Worm (Caenorhabditis elegans) whole organism, early embryonic: Measurements from ENCODE around the gene bra-1.

ENCODE experiments used
- ama-1 ChIP-seq: fragments of 150-350 bp; optimal IDR thresholded peaks from 2 replicates; lab custom pipeline; 2014
- hnd-1 ChIP-seq: sonication (generic microtip); optimal IDR thresholded peaks from 2 replicates; lab custom pipeline; 2016; ENCODE audit warnings: missing genetic modification characterization, missing compliant biosample characterization
- pes-1 ChIP-seq: fragments of 200-800 bp; sonication (Bioruptor generic); IDR thresholded peaks from 2 replicates; pipeline ENCODE4 v1.3.6; 2022; ENCODE audit warnings: missing genetic modification reagents, missing genetic modification characterization, missing compliant biosample characterization
- tbx-11 ChIP-seq: fragments of 200-800 bp; sonication (Bioruptor generic); IDR thresholded peaks from 2 replicates; pipeline ENCODE4 v1.3.6; 2022; ENCODE audit warnings: missing genetic modification characterization, missing compliant biosample characterization
- tbx-37 ChIP-seq: fragments of 200-800 bp; sonication (Bioruptor generic); conservative IDR thresholded peaks from 2 replicates; pipeline ENCODE4 v1.3.6; 2022; ENCODE audit warnings: missing genetic modification reagents, missing genetic modification characterization, missing compliant biosample characterization

DNA sequence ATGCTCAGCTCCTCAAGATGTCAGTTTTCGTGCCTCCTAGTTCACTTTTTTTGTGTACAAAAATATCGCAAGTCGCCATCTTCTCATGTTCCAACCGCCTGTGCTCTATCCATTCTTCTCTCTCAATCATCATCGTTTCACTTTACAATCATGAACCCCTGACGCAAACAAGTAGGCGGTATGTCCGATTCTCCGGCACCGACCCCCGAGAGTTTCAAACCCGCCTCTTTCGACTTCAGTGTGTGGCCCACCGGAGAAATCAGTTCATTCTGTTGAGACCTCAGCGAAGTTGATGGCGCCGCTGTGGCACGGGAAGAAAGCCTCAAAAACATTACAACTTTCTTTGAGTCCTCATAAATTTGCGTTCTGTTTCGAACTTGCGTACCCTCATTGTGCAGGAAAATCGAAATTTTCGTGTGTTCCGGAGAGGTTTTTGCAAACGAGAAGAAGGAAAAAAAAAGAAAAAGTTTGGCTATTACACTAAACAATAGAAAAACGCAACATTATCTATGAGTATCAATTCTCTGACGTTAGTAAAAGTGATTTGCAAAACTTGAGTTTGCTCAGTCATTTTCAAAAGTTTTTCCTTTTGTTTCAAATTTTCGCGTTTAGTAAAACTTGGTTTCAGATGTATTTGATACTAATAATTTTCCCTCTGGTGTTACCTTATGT lies 6.8 kb downstream of the bra-1 start, which contains the start of gene F54B11.9:
- TF ChIP-seq tbx-37 (no peak), pes-1 (GFP tag; lab: Robert Waterston, UW) (no peak), tbx-11 (GFP tag; lab: Robert Waterston, UW) (no peak), hnd-1 (tag; lab: Kevin White, UChicago) (no peak), ama-1 (lab: Kevin White, UChicago) (no peak)
